Worm (Caenorhabditis elegans) whole organism, L2 larva: Measurements from ENCODE around the gene pyc-1.

Experiments used
- Y55F3AM.14 ChIP-seq: fragments of 200-800 bp; sonication (Bioruptor generic); optimal IDR thresholded peaks from 2 replicates; lab custom pipeline; 2018; ENCODE audit warnings: mild to moderate bottlenecking, missing genetic modification characterization, missing compliant biosample characterization
- alr-1 ChIP-seq: fragments of 150-350 bp; optimal IDR thresholded peaks from 2 replicates; lab custom pipeline; 2014; ENCODE audit warnings: missing biosample characterization, missing genetic modification characterization
- aly-2 ChIP-seq: fragments of 150-350 bp; optimal IDR thresholded peaks from 2 replicates; lab custom pipeline; 2014; ENCODE audit warnings: missing biosample characterization, missing genetic modification characterization
- gmeb-1 ChIP-seq: fragments of 150-350 bp; optimal IDR thresholded peaks from 2 replicates; lab custom pipeline; 2014; ENCODE audit warnings: missing biosample characterization, missing genetic modification characterization
- lin-11 ChIP-seq: fragments of 150-350 bp; sonication (generic microtip); optimal IDR thresholded peaks from 2 replicates; lab custom pipeline; 2014; ENCODE audit warnings: missing biosample characterization, missing genetic modification characterization, inconsistent platforms, mixed read lengths
- nhr-11 ChIP-seq: fragments of 150-350 bp; optimal IDR thresholded peaks from 2 replicates; lab custom pipeline; 2014; ENCODE audit warnings: missing biosample characterization, missing genetic modification characterization
- nhr-129 ChIP-seq: fragments of 150-350 bp; optimal IDR thresholded peaks from 2 replicates; lab custom pipeline; 2014; ENCODE audit warnings: missing biosample characterization, missing genetic modification characterization
- nhr-6 ChIP-seq: fragments of 150-350 bp; optimal IDR thresholded peaks from 2 replicates; lab custom pipeline; 2014; ENCODE audit warnings: missing biosample characterization, missing genetic modification characterization
- snpc-4 ChIP-seq: fragments of 150-350 bp; optimal IDR thresholded peaks from 2 replicates; lab custom pipeline; 2014; ENCODE audit warnings: missing biosample characterization, missing genetic modification characterization
- unc-39 ChIP-seq: fragments of 150-350 bp; optimal IDR thresholded peaks from 2 replicates; lab custom pipeline; 2014; ENCODE audit warnings: missing biosample characterization, missing genetic modification characterization
- unc-62 ChIP-seq: fragments of 150-350 bp; optimal IDR thresholded peaks from 2 replicates; lab custom pipeline; 2014; ENCODE audit warnings: missing biosample characterization, missing genetic modification reagents, missing genetic modification characterization
- zag-1 ChIP-seq: fragments of 150-350 bp; optimal IDR thresholded peaks from 2 replicates; lab custom pipeline; 2014; ENCODE audit warnings: missing biosample characterization, missing genetic modification characterization
- ztf-11 ChIP-seq: sonication (generic microtip); optimal IDR thresholded peaks from 2 replicates; lab custom pipeline; 2017; ENCODE audit warnings: missing biosample characterization, missing genetic modification characterization
- ztf-4 ChIP-seq: fragments of 150-350 bp; optimal IDR thresholded peaks from 2 replicates; lab custom pipeline; 2014; ENCODE audit warnings: missing biosample characterization, missing genetic modification characterization

- TF ChIP-seq ztf-4 (no peak), zag-1 (tag; lab: Kevin White, UChicago) (no peak), snpc-4 (tag; lab: Kevin White, UChicago) (no peak), ztf-11 (tag; lab: Kevin White, UChicago) (no peak), aly-2 (tag; lab: Kevin White, UChicago) (no peak), Y55F3AM.14 (GFP tag; lab: Kevin White, UChicago) (no peak), nhr-11 (no peak), gmeb-1 (tag; lab: Kevin White, UChicago) (no peak), nhr-6 (tag; lab: Kevin White, UChicago) (no peak), unc-62 (GFP tag; lab: Kevin White, UChicago) (no peak), unc-39 (no peak), alr-1 (tag; lab: Kevin White, UChicago) (no peak), nhr-129 (tag; lab: Kevin White, UChicago) (no peak), lin-11 (tag; lab: Kevin White, UChicago) (no peak)
Observed at ce11 chrV:11858299-11858698, 36.0 kb upstream of the pyc-1 start.
